Fruit fly (Drosophila melanogaster) ovary, adult (tissue): ENCODE measurements around the gene ppk27.

Experiments
- CG17801 ChIP-seq: fragments of 200-800 bp; optimal IDR thresholded peaks from 2 replicates; lab custom pipeline; 2019; ENCODE audit warnings: missing biosample characterization, mild to moderate bottlenecking, missing genetic modification characterization, moderate library complexity; ENCODE audit not compliant: partially characterized antibody

The ppk27 gene

dm6 chr3L:3755713-3756112, 712 bp upstream of the ppk27 start:
- TF ChIP-seq CG17801 (GFP tag; lab: Kevin White, UChicago) = no peak

DNA sequence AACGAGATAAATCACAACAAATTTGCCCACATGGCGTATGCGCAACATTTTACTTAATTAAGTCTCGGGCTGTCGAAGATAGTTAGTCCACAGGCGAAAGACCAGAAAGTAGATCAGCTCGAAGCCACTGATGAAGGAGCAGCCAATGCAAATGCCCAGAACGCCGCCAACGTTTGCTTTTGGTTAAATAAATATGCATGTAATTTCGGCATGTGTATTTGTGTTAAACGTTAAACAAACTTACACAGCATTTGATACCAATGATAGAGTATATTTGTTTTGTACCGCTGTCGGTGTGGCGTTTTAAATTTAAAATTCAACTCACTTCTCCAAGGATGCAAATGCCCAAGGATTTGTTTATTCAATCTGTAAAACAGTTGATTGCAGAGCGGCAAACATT, 1.4 kb downstream of the ppk27 start:
- TF ChIP-seq CG17801 (GFP tag; lab: Kevin White, UChicago) = no peak

- no peak for TF ChIP-seq CG17801 (GFP tag; lab: Kevin White, UChicago)
Observed at dm6 chr3L:3752739-3753138, 2.3 kb downstream of the ppk27 start.

- TF ChIP-seq CG17801 (GFP tag; lab: Kevin White, UChicago) = no peak
Observed at dm6 chr3L:3747276-3747675, 7.7 kb downstream of the ppk27 start.

DNA sequence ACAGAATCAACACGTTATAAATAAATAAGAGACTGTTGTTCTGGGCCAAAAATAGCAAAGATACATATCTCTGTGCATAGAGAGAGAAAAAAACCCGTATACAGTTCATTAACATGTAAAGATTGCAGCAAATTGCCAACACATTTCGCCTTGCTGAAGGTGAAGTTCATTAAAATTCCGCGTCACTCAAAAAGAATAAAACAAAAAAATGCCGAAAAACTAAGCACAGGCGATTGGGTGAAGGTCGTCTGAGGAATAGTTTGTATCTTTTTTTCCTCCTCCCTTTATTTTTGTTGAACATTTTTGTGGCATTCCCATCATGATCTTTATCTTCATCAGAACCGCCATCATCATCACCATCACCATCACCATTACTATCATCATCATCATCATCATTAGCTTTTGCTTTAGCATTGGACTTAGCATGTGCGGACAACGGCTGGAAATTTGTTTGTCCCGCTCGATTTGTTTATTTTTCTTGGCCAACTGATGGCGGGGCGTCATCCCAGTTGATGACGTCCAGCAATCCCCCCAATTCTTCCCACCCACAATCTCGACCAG, 21.9 kb downstream of the ppk27 start:
- TF ChIP-seq CG17801 (GFP tag; lab: Kevin White, UChicago) = no peak

DNA sequence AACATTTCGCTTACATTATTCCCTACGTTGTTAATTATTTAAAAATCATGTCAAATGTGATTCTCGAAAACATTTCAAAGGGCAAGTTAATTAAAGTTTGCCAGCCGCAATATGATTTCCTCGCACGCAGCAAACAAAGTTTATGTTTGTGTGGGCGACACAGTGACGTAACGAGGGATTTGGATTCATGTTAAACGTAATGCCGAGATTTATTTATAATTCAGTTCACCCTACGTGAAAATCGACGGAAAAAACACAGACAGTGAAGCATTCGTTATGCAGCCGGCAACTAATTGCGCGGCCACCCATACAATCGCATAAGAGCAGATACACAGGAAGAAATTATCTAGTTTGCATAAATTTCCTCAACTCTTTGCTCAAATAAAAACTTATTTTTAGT, 28.8 kb downstream of the ppk27 start:
- TF ChIP-seq CG17801 (GFP tag; lab: Kevin White, UChicago) = no peak

dm6 chr3L:3713725-3714124, 41.3 kb downstream of the ppk27 start, which contains the start of gene CG43089:
Gene CG43089, plus strand, starts transcription at chr3L:3714027.
- TF ChIP-seq CG17801 (GFP tag; lab: Kevin White, UChicago) = no peak

DNA sequence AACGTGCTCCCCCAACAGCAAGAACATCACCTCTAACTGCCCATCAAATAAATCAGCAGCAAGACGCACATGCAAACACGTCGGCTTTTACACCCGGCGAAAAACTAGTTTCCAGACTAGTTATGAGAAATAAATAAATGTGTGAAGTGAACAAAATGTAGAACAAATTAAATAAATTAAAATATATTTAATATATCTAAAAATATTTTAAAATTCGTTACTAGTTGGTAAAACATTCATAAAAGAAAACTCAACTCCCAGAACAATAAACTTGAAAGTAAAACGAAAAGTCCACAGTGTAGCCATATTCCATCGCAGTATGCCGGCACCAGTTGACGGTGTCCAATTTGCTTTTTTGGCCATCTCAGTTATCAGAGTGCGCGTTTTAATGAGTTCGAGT, 42.1 kb downstream of the ppk27 start:
- TF ChIP-seq CG17801 (GFP tag; lab: Kevin White, UChicago) = no peak

- no peak for TF ChIP-seq CG17801 (GFP tag; lab: Kevin White, UChicago)
Observed at dm6 chr3L:3709358-3709757, 45.6 kb downstream of the ppk27 start.

DNA sequence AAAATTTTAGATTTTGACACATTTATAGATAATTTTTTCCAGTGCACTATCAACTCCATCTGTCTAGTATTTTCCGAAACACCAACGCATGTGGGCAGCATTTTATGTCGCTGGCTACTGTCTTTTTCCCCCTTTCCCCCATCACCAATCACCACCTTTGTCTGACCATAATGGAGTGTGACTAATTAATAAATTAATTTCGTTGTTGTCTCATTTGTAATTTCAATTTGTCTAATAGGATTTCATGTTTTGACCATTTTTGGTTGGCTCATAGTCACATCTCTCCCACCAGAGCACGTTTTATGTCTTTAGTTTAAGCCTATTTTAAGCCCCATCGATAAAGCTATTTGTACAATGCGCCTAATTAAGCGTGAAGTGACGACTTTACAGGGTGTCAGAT, 47.1 kb downstream of the ppk27 start:
- TF ChIP-seq CG17801 (GFP tag; lab: Kevin White, UChicago) = no peak

DNA sequence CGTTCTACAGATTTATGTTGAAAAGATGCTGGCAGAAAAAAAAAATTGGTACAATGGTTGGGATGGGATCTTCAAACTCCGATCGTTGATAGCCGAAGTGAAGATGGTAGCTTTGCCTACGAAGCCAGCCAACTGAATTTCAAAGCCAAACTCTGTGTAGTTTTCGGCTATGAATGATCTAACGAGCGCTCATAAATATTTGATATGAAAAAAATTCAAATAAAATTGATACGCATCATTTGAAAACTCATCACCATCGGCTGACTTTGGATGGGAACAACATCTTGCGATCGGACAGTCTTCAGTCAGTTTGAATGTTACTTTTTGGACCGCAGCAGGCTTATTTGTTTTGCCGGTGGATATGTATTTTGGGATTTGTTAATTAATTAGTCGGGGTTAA, 48.2 kb downstream of the ppk27 start:
- no peak for TF ChIP-seq CG17801 (GFP tag; lab: Kevin White, UChicago)

dm6 chr3L:3705936-3706335, 49.1 kb downstream of the ppk27 start:
- TF ChIP-seq CG17801 (GFP tag; lab: Kevin White, UChicago) = no peak
